Worm (Caenorhabditis elegans) whole organism, late embryonic: ENCODE data around the gene ZC487.2.

Experiments used
- ceh-18 ChIP-seq: sonication (generic microtip); optimal IDR thresholded peaks from 2 replicates; lab custom pipeline; 2016; ENCODE audit warnings: missing genetic modification characterization, missing compliant biosample characterization
- ceh-30 ChIP-seq: fragments of 150-350 bp; optimal IDR thresholded peaks from 2 replicates; lab custom pipeline; 2014; ENCODE audit warnings: missing biosample characterization, missing genetic modification characterization
- ceh-6 ChIP-seq: fragments of 200-800 bp; sonication (Bioruptor generic); optimal IDR thresholded peaks from 2 replicates; lab custom pipeline; 2018; ENCODE audit warnings: mild to moderate bottlenecking, missing genetic modification characterization, missing compliant biosample characterization
- dmd-4 ChIP-seq: sonication (generic microtip); optimal IDR thresholded peaks from 2 replicates; lab custom pipeline; 2016; ENCODE audit warnings: borderline replicate concordance, missing genetic modification characterization, missing compliant biosample characterization
- elt-2 ChIP-seq: sonication (generic microtip); optimal IDR thresholded peaks from 2 replicates; lab custom pipeline; 2016; ENCODE audit warnings: missing genetic modification reagents, missing genetic modification characterization, missing compliant biosample characterization
- nhr-11 ChIP-seq: fragments of 150-350 bp; optimal IDR thresholded peaks from 2 replicates; lab custom pipeline; 2014; ENCODE audit warnings: missing biosample characterization, missing genetic modification characterization
- pha-4 ChIP-seq: fragments of 150-350 bp; optimal IDR thresholded peaks from 2 replicates; lab custom pipeline; 2018; ENCODE audit warnings: missing biosample characterization, missing genetic modification reagents, missing genetic modification characterization
- rnt-1 ChIP-seq: sonication (generic microtip); optimal IDR thresholded peaks from 2 replicates; lab custom pipeline; 2016; ENCODE audit warnings: missing genetic modification characterization, missing compliant biosample characterization
- syd-9 ChIP-seq: sonication (generic microtip); optimal IDR thresholded peaks from 2 replicates; lab custom pipeline; 2016; ENCODE audit warnings: mild to moderate bottlenecking, missing genetic modification characterization, moderate library complexity, missing compliant biosample characterization
- tbx-2 ChIP-seq: sonication (generic microtip); optimal IDR thresholded peaks from 2 replicates; lab custom pipeline; 2016; ENCODE audit warnings: missing genetic modification characterization, missing compliant biosample characterization
- tbx-7 ChIP-seq: sonication (generic microtip); optimal IDR thresholded peaks from 2 replicates; lab custom pipeline; 2016; ENCODE audit warnings: missing genotype, missing genetic modification characterization, missing compliant biosample characterization
- unc-3 ChIP-seq, 2 experiments: fragments of 200-800 bp in 1 of 2; sonication (Bioruptor generic) in 1 of 2; sonication (generic microtip) in 1 of 2; conservative IDR thresholded peaks in 1 of 2; optimal IDR thresholded peaks in 1 of 2; 2 replicates each; pipeline versions ENCODE4 v1.3.6 to Lab custom; 2016 to 2022; ENCODE audit warnings: missing compliant biosample characterization in 2 of 2, missing genetic modification characterization in 2 of 2, missing genetic modification reagents in 1 of 2

- no peak for TF ChIP-seq tbx-7
- TF ChIP-seq pha-4, result no peak
- TF ChIP-seq elt-2 (tag; lab: Kevin White, UChicago), result no peak
- TF ChIP-seq ceh-18 (tag; lab: Kevin White, UChicago), result no peak
- no peak for TF ChIP-seq rnt-1 (tag; lab: Kevin White, UChicago)
- TF ChIP-seq unc-3 (GFP tag; conservative IDR thresholded peaks at IDR 0.05; lab: Robert Waterston, UW), result no peak
- TF ChIP-seq unc-3 (tag; optimal IDR thresholded peaks at IDR 0.05; lab: Kevin White, UChicago), result no peak
- TF ChIP-seq ceh-6 (GFP tag; lab: Kevin White, UChicago), result no peak
- no peak for TF ChIP-seq dmd-4
- TF ChIP-seq tbx-2, result no peak
- no peak for TF ChIP-seq nhr-11 (tag; lab: Kevin White, UChicago)
- no peak for TF ChIP-seq syd-9 (tag; lab: Kevin White, UChicago)
- TF ChIP-seq ceh-30 (tag; lab: Kevin White, UChicago), result no peak
Measured at ce11 chrV:6731594-6731993, 9.3 kb upstream of the ZC487.2 start, which contains the start of gene grl-9.
